Worm (Caenorhabditis elegans) whole organism, L2 larva: Measurements from ENCODE around the gene F23D12.7.

ENCODE experiments used
- C34F6.9 ChIP-seq: fragments of 150-350 bp; optimal IDR thresholded peaks from 2 replicates; lab custom pipeline; 2014; ENCODE audit warnings: missing biosample characterization, missing genetic modification characterization
- F13H6.1 ChIP-seq: sonication (generic microtip); optimal IDR thresholded peaks from 2 replicates; lab custom pipeline; 2016; ENCODE audit warnings: missing genetic modification characterization, missing compliant biosample characterization
- R02D3.7 ChIP-seq: fragments of 150-350 bp; optimal IDR thresholded peaks from 2 replicates; lab custom pipeline; 2014; ENCODE audit warnings: missing biosample characterization, missing genetic modification characterization
- Y55F3AM.14 ChIP-seq: fragments of 200-800 bp; sonication (Bioruptor generic); optimal IDR thresholded peaks from 2 replicates; lab custom pipeline; 2018; ENCODE audit warnings: mild to moderate bottlenecking, missing genetic modification characterization, missing compliant biosample characterization
- ZK546.5 ChIP-seq: sonication (generic microtip); optimal IDR thresholded peaks from 2 replicates; lab custom pipeline; 2017; ENCODE audit warnings: missing biosample characterization, missing genetic modification characterization
- alr-1 ChIP-seq: fragments of 150-350 bp; optimal IDR thresholded peaks from 2 replicates; lab custom pipeline; 2014; ENCODE audit warnings: missing biosample characterization, missing genetic modification characterization
- aly-2 ChIP-seq: fragments of 150-350 bp; optimal IDR thresholded peaks from 2 replicates; lab custom pipeline; 2014; ENCODE audit warnings: missing biosample characterization, missing genetic modification characterization
- ama-1 ChIP-seq: fragments of 150-350 bp; optimal IDR thresholded peaks from 2 replicates; lab custom pipeline; 2018; ENCODE audit warnings: inconsistent platforms
- blmp-1 ChIP-seq: sonication (generic microtip); optimal IDR thresholded peaks from 2 replicates; lab custom pipeline; 2017; ENCODE audit warnings: missing genetic modification characterization, mild to moderate bottlenecking, missing compliant biosample characterization, antibody characterized with exemption, moderate library complexity; ENCODE audit not compliant: insufficient read depth
- ceh-16 ChIP-seq: fragments of 150-350 bp; optimal IDR thresholded peaks from 2 replicates; lab custom pipeline; 2014; ENCODE audit warnings: missing biosample characterization, missing genetic modification characterization
- ceh-82 ChIP-seq: fragments of 150-350 bp; optimal IDR thresholded peaks from 2 replicates; lab custom pipeline; 2014; ENCODE audit warnings: missing biosample characterization, missing genetic modification characterization
- crh-2 ChIP-seq: sonication (generic microtip); optimal IDR thresholded peaks from 2 replicates; lab custom pipeline; 2017; ENCODE audit warnings: missing biosample characterization, missing genetic modification characterization
- dmd-4 ChIP-seq: sonication (generic microtip); optimal IDR thresholded peaks from 2 replicates; lab custom pipeline; 2017; ENCODE audit warnings: missing biosample characterization, missing genetic modification characterization
- egl-27 ChIP-seq: sonication (generic microtip); optimal IDR thresholded peaks from 3 replicates; lab custom pipeline; 2017; ENCODE audit warnings: missing biosample characterization, missing genetic modification reagents, missing genetic modification characterization
- elt-1 ChIP-seq: fragments of 150-350 bp; optimal IDR thresholded peaks from 2 replicates; lab custom pipeline; 2014; ENCODE audit warnings: missing biosample characterization, missing genetic modification characterization
- elt-3 ChIP-seq: sonication (generic microtip); optimal IDR thresholded peaks from 2 replicates; lab custom pipeline; 2017; ENCODE audit warnings: missing biosample characterization, missing genetic modification characterization
- fos-1 ChIP-seq: fragments of 150-350 bp; optimal IDR thresholded peaks from 2 replicates; lab custom pipeline; 2014; ENCODE audit warnings: missing biosample characterization, missing genetic modification characterization
- gmeb-1 ChIP-seq: fragments of 150-350 bp; optimal IDR thresholded peaks from 2 replicates; lab custom pipeline; 2014; ENCODE audit warnings: missing biosample characterization, missing genetic modification characterization
- lin-11 ChIP-seq: fragments of 150-350 bp; sonication (generic microtip); optimal IDR thresholded peaks from 2 replicates; lab custom pipeline; 2014; ENCODE audit warnings: missing biosample characterization, missing genetic modification characterization, inconsistent platforms, mixed read lengths
- lin-13 ChIP-seq: fragments of 150-350 bp; optimal IDR thresholded peaks from 2 replicates; lab custom pipeline; 2014; ENCODE audit warnings: missing biosample characterization, missing genetic modification reagents, missing genetic modification characterization
- lin-39 ChIP-seq: fragments of 150-350 bp; optimal IDR thresholded peaks from 2 replicates; lab custom pipeline; 2014; ENCODE audit warnings: missing biosample characterization, missing genetic modification reagents, missing genetic modification characterization
- lsy-2 ChIP-seq, 2 experiments: fragments of 150-350 bp in 1 of 2; sonication (generic microtip) in 1 of 2; optimal IDR thresholded peaks; 2 replicates each; lab custom pipeline; 2014 to 2017; ENCODE audit warnings: missing biosample characterization in 2 of 2, missing genetic modification characterization in 2 of 2
- mab-5 ChIP-seq: fragments of 150-350 bp; optimal IDR thresholded peaks from 2 replicates; lab custom pipeline; 2014; ENCODE audit warnings: missing biosample characterization, missing genetic modification characterization
- mbf-1 ChIP-seq: sonication (generic microtip); optimal IDR thresholded peaks from 2 replicates; lab custom pipeline; 2017; ENCODE audit warnings: missing biosample characterization, missing genetic modification characterization
- mdl-1 ChIP-seq, 2 experiments: fragments of 150-350 bp in 1 of 2; sonication (generic microtip) in 1 of 2; optimal IDR thresholded peaks; 2 replicates each; lab custom pipeline; 2017; ENCODE audit warnings: missing biosample characterization in 2 of 2, missing genetic modification characterization in 2 of 2
- nhr-10 ChIP-seq: sonication (generic microtip); optimal IDR thresholded peaks from 2 replicates; lab custom pipeline; 2017; ENCODE audit warnings: missing biosample characterization, missing genetic modification characterization
- nhr-11 ChIP-seq: fragments of 150-350 bp; optimal IDR thresholded peaks from 2 replicates; lab custom pipeline; 2014; ENCODE audit warnings: missing biosample characterization, missing genetic modification characterization
- nhr-12 ChIP-seq: fragments of 150-350 bp; optimal IDR thresholded peaks from 2 replicates; lab custom pipeline; 2014; ENCODE audit warnings: missing biosample characterization, missing genetic modification characterization
- nhr-129 ChIP-seq: fragments of 150-350 bp; optimal IDR thresholded peaks from 2 replicates; lab custom pipeline; 2014; ENCODE audit warnings: missing biosample characterization, missing genetic modification characterization
- nhr-21 ChIP-seq: fragments of 150-350 bp; optimal IDR thresholded peaks from 2 replicates; lab custom pipeline; 2014; ENCODE audit warnings: missing biosample characterization, missing genetic modification characterization
- nhr-23 ChIP-seq: fragments of 150-350 bp; optimal IDR thresholded peaks from 2 replicates; lab custom pipeline; 2014; ENCODE audit warnings: missing biosample characterization, missing genetic modification reagents, missing genetic modification characterization
- nhr-237 ChIP-seq: fragments of 150-350 bp; optimal IDR thresholded peaks from 2 replicates; lab custom pipeline; 2014; ENCODE audit warnings: missing biosample characterization, missing genetic modification characterization
- nhr-25 ChIP-seq: fragments of 150-350 bp; sonication (generic microtip); optimal IDR thresholded peaks from 3 replicates; lab custom pipeline; 2014; ENCODE audit warnings: missing biosample characterization, missing genetic modification characterization
- nhr-6 ChIP-seq: fragments of 150-350 bp; optimal IDR thresholded peaks from 2 replicates; lab custom pipeline; 2014; ENCODE audit warnings: missing biosample characterization, missing genetic modification characterization
- nhr-77 ChIP-seq: fragments of 150-350 bp; optimal IDR thresholded peaks from 2 replicates; lab custom pipeline; 2014; ENCODE audit warnings: missing biosample characterization, missing genetic modification characterization
- peb-1 ChIP-seq: fragments of 150-350 bp; optimal IDR thresholded peaks from 2 replicates; lab custom pipeline; 2014; ENCODE audit warnings: missing biosample characterization, missing genetic modification characterization
- sem-4 ChIP-seq: fragments of 150-350 bp; optimal IDR thresholded peaks from 2 replicates; lab custom pipeline; 2014; ENCODE audit warnings: missing biosample characterization, missing genetic modification reagents, missing genetic modification characterization
- skn-1 ChIP-seq: sonication (generic microtip); optimal IDR thresholded peaks from 2 replicates; lab custom pipeline; 2017; ENCODE audit warnings: missing biosample characterization, missing genetic modification characterization
- sma-3 ChIP-seq: sonication (generic microtip); optimal IDR thresholded peaks from 2 replicates; lab custom pipeline; 2016; ENCODE audit warnings: missing genetic modification reagents, missing genetic modification characterization, missing compliant biosample characterization
- sma-9 ChIP-seq, 2 experiments: fragments of 150-350 bp in 1 of 2; sonication (generic microtip) in 1 of 2; optimal IDR thresholded peaks; 2 replicates each; lab custom pipeline; 2014 to 2016; ENCODE audit warnings: missing genetic modification characterization in 2 of 2, mild to moderate bottlenecking in 1 of 2, missing biosample characterization in 1 of 2, missing compliant biosample characterization in 1 of 2, missing genetic modification reagents in 1 of 2, moderate library complexity in 1 of 2
- snpc-4 ChIP-seq: fragments of 150-350 bp; optimal IDR thresholded peaks from 2 replicates; lab custom pipeline; 2014; ENCODE audit warnings: missing biosample characterization, missing genetic modification characterization
- unc-39 ChIP-seq: fragments of 150-350 bp; optimal IDR thresholded peaks from 2 replicates; lab custom pipeline; 2014; ENCODE audit warnings: missing biosample characterization, missing genetic modification characterization
- unc-55 ChIP-seq: fragments of 150-350 bp; sonication (generic microtip); optimal IDR thresholded peaks from 3 replicates; lab custom pipeline; 2014; ENCODE audit warnings: missing biosample characterization, missing genetic modification reagents, missing genetic modification characterization
- unc-62 ChIP-seq: fragments of 150-350 bp; optimal IDR thresholded peaks from 2 replicates; lab custom pipeline; 2014; ENCODE audit warnings: missing biosample characterization, missing genetic modification reagents, missing genetic modification characterization
- zag-1 ChIP-seq: fragments of 150-350 bp; optimal IDR thresholded peaks from 2 replicates; lab custom pipeline; 2014; ENCODE audit warnings: missing biosample characterization, missing genetic modification characterization
- ztf-1 ChIP-seq: fragments of 200-800 bp; sonication (Bioruptor generic); conservative IDR thresholded peaks from 2 replicates; pipeline ENCODE4 v1.3.6; 2022; ENCODE audit warnings: missing genetic modification characterization, missing compliant biosample characterization
- ztf-11 ChIP-seq: sonication (generic microtip); optimal IDR thresholded peaks from 2 replicates; lab custom pipeline; 2017; ENCODE audit warnings: missing biosample characterization, missing genetic modification characterization
- ztf-4 ChIP-seq: fragments of 150-350 bp; optimal IDR thresholded peaks from 2 replicates; lab custom pipeline; 2014; ENCODE audit warnings: missing biosample characterization, missing genetic modification characterization

F23D12.7 gene

ce11 chrX:14489945-14490344 lies 36.3 kb upstream of the F23D12.7 start, which contains the start of gene his-24:
TSS of gene his-24 (plus strand) at chrX:14490094.
- no peak for TF ChIP-seq unc-62 (GFP tag; lab: Kevin White, UChicago)
- TF ChIP-seq nhr-77 (tag; lab: Kevin White, UChicago): no peak
- TF ChIP-seq mdl-1 (tag; optimal IDR thresholded peaks at IDR 0.05; lab: Kevin White, UChicago): peak in 1 of 2 experiments; percentile 32
- peak; percentile 75 for TF ChIP-seq crh-2 (tag; lab: Kevin White, UChicago)
- TF ChIP-seq nhr-21 (tag; lab: Kevin White, UChicago): peak; percentile 53
- peak; percentile 28 for TF ChIP-seq egl-27 (tag; lab: Kevin White, UChicago)
- TF ChIP-seq sma-3 (GFP tag; lab: Kevin White, UChicago): peak; percentile 60
- no peak for TF ChIP-seq nhr-12 (tag; lab: Kevin White, UChicago)
- peak; percentile 65 for TF ChIP-seq zag-1 (tag; lab: Kevin White, UChicago)
- TF ChIP-seq nhr-10: no peak
- TF ChIP-seq blmp-1 (tag; lab: Kevin White, UChicago): no peak
- no peak for TF ChIP-seq Y55F3AM.14 (GFP tag; lab: Kevin White, UChicago)
- no peak for TF ChIP-seq aly-2 (tag; lab: Kevin White, UChicago)
- TF ChIP-seq peb-1 (tag; lab: Kevin White, UChicago): no peak
- peak; percentile 63 for TF ChIP-seq C34F6.9 (tag; lab: Kevin White, UChicago)
- no peak for TF ChIP-seq nhr-23
- peak; percentile 76 for TF ChIP-seq unc-55
- no peak for TF ChIP-seq nhr-11
- peak; percentile 50 for TF ChIP-seq mab-5 (tag; lab: Kevin White, UChicago)
- TF ChIP-seq skn-1 (tag; lab: Kevin White, UChicago): no peak
- peak; percentile 26 for TF ChIP-seq ama-1 (lab: Kevin White, UChicago)
- TF ChIP-seq lin-39 (tag; lab: Kevin White, UChicago): no peak
- TF ChIP-seq nhr-6 (tag; lab: Kevin White, UChicago): peak; percentile 48
- no peak for TF ChIP-seq ztf-1 (GFP tag; lab: Robert Waterston, UW)
- peak; percentile 58 for TF ChIP-seq F13H6.1 (tag; lab: Kevin White, UChicago)
- peak; percentile 11 for TF ChIP-seq ztf-4 (tag; lab: Kevin White, UChicago)
- no peak for TF ChIP-seq unc-39 (tag; lab: Kevin White, UChicago)
- TF ChIP-seq nhr-25: peak; percentile 85
- TF ChIP-seq alr-1: no peak
- no peak for TF ChIP-seq elt-1 (tag; lab: Kevin White, UChicago)
- peak; percentile 80 for TF ChIP-seq nhr-129
- TF ChIP-seq ZK546.5 (tag; lab: Kevin White, UChicago): no peak
- TF ChIP-seq ztf-11 (tag; lab: Kevin White, UChicago): no peak
- TF ChIP-seq sma-9 (GFP tag; optimal IDR thresholded peaks at IDR 0.05; lab: Kevin White, UChicago): peak; percentile 87
- TF ChIP-seq sma-9 (tag; optimal IDR thresholded peaks at IDR 0.05; lab: Kevin White, UChicago): no peak
- peak; percentile 63 for TF ChIP-seq ceh-16 (tag; lab: Kevin White, UChicago)
- TF ChIP-seq lin-11 (tag; lab: Kevin White, UChicago): peak; percentile 53
- no peak for TF ChIP-seq ceh-82 (tag; lab: Kevin White, UChicago)
- peak; percentile 72 for TF ChIP-seq sem-4
- peak; percentile 69 for TF ChIP-seq snpc-4
- peak; percentile 20 to 73 for TF ChIP-seq lsy-2 (tag; optimal IDR thresholded peaks at IDR 0.05; lab: Kevin White, UChicago)
- peak; percentile 73 for TF ChIP-seq lin-13 (GFP tag; lab: Kevin White, UChicago)
- no peak for TF ChIP-seq dmd-4 (tag; lab: Kevin White, UChicago)
- peak; percentile 93 for TF ChIP-seq fos-1
- TF ChIP-seq R02D3.7 (tag; lab: Kevin White, UChicago): no peak
- no peak for TF ChIP-seq mbf-1 (tag; lab: Kevin White, UChicago)
- peak; percentile 55 for TF ChIP-seq gmeb-1 (tag; lab: Kevin White, UChicago)
- TF ChIP-seq nhr-237 (tag; lab: Kevin White, UChicago): no peak
- no peak for TF ChIP-seq elt-3
